Fruit fly (Drosophila melanogaster) whole organism, embryonic: ENCODE results near the gene CG32945.
"Not testable (repeated sequence)": the region's sequence is repeated elsewhere in the genome, so short reads cannot be mapped to it uniquely, and the experiment has no call there.

ENCODE experiments used
- CG15696 ChIP-seq: fragments of 200-800 bp; sonication (Bioruptor generic); optimal IDR thresholded peaks from 2 replicates; lab custom pipeline; 2019; ENCODE audit warnings: missing biosample characterization, mild to moderate bottlenecking, missing genetic modification characterization, moderate library complexity
- CG16815 ChIP-seq: fragments of 200-800 bp; sonication (Bioruptor generic); optimal IDR thresholded peaks from 3 replicates; lab custom pipeline; 2017; ENCODE audit warnings: missing biosample characterization, mild to moderate bottlenecking, missing genetic modification characterization
- seq ChIP-seq: fragments of 200-800 bp; sonication (Bioruptor generic); IDR thresholded peaks from 2 replicates; pipeline ENCODE4 v1.3.6; 2022; ENCODE audit warnings: missing biosample characterization, missing genetic modification characterization
- sna ChIP-seq: fragments of 200-800 bp; sonication (Bioruptor generic); IDR thresholded peaks from 2 replicates; pipeline ENCODE4 v1.3.6; 2022; ENCODE audit warnings: missing biosample characterization, missing genetic modification characterization; ENCODE audit not compliant: partially characterized antibody

DNA sequence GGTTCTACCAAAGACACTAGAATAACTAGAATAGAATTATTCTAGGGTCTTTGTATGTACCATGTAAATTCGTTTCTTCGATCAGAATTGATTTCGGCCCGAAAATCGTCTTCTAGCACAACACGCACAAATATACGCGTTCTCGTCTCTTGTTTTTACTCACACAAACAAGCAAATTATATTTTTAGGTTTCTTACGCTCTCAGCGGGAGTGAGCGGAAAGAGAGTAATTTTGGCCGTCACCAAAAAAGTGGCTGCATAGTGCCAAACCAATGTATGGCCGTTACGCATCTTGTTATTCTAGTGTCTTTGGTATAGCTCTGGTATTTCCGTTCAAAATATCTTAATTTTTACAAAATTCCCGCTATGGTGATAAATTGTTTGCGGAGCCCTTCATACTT is 13.1 kb downstream of the CG32945 start:
- not testable (repeated sequence) for TF ChIP-seq CG16815 (GFP tag; lab: Kevin White, UChicago); sna (GFP tag; lab: Robert Waterston, UW); CG15696 (tag; lab: Kevin White, UChicago); seq
